Worm (Caenorhabditis elegans): ENCODE measurements around the gene W09C2.7.

- TF ChIP-seq him-1 (tag; optimal IDR thresholded peaks at IDR 0.05) (no peak), W03F9.2 (tag; optimal IDR thresholded peaks at IDR 0.05) (no peak), dao-5 (tag; optimal IDR thresholded peaks at IDR 0.05) (no peak)
Observed at ce11 chrIV:9584352-9584751, 37.8 kb downstream of the W09C2.7 start.
